Worm (Caenorhabditis elegans) whole organism, L4/young adult: Measurements from ENCODE around the gene F45E1.2.

ENCODE experiments used
- W03F9.2 ChIP-seq: fragments of 150-350 bp; optimal IDR thresholded peaks from 2 replicates; lab custom pipeline; 2014; ENCODE audit warnings: missing biosample characterization, missing genetic modification characterization
- dao-5 ChIP-seq: sonication (generic microtip); optimal IDR thresholded peaks from 2 replicates; lab custom pipeline; 2016; ENCODE audit warnings: missing genotype, missing genetic modification characterization, moderate library complexity, missing compliant biosample characterization

DNA sequence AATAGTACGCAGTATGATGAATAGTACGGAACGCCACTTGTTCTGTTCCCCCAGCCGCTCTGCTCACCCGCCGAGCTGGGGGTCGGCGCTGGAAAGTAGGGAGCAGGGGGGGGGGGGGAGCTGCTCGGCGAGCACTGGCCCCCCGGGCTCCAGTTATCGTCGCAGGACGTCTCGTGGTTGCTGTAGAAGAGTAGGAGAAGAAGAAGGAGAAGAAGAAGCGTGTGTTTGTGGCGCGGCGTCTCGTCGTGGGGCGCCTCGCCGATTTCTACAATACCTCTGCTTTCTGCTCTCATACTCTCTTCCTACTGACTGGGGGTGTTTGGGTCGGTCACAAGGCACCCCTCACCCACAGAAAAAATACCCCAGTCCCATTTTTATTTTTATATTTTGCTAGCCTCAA is 13.8 kb downstream of the F45E1.2 start:
- TF ChIP-seq W03F9.2 (tag; lab: Kevin White, UChicago) (no peak), dao-5 (tag; lab: Kevin White, UChicago) (no peak)
